Worm (Caenorhabditis elegans): ENCODE data around the gene cdh-1.

Gene cdh-1

DNA sequence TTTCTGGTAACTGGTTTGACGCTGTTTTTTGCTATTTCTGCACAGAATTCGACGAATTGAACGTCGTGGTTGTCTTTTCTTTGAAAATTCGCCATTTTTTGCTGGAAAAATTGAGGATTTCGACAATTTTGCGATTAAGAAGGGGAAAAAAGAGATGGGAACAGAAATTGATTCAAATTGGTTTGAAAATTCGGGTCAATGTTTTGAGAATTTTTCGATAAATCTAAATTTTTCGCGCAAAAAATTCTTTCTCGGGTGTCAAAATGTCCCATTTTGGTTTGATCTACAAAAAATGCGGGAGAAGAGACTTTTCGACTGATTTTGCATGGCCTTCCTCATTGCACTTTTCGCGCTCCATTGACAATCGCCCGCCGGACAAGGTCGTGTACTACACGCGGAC, 54.8 kb downstream of the cdh-1 start, which contains the start of gene H05C05.2:
Gene H05C05.2 (minus strand): TSS at position 101 of the 400 bp plus-strand sequence.
- TF ChIP-seq ceh-8 (GFP tag; optimal IDR thresholded peaks at IDR 0.05) (no peak), ama-1 (optimal IDR thresholded peaks at IDR 0.05) (no peak), C34B4.2 (tag; optimal IDR thresholded peaks at IDR 0.05) (no peak), efl-3 (GFP tag; optimal IDR thresholded peaks at IDR 0.05) (no peak), pqm-1 (tag; optimal IDR thresholded peaks at IDR 0.05) (no peak), lin-13 (GFP tag; optimal IDR thresholded peaks at IDR 0.05) (no peak), mdl-1 (tag; optimal IDR thresholded peaks at IDR 0.05) (no peak), ceh-90 (tag; optimal IDR thresholded peaks at IDR 0.05) (no peak), nhr-11 (tag; optimal IDR thresholded peaks at IDR 0.05) (no peak), nhr-76 (tag; optimal IDR thresholded peaks at IDR 0.05) (no peak), lir-3 (tag; optimal IDR thresholded peaks at IDR 0.05; ENCODE audit: poor library complexity) (no peak), lin-14 (GFP tag; optimal IDR thresholded peaks at IDR 0.05) (no peak)

DNA sequence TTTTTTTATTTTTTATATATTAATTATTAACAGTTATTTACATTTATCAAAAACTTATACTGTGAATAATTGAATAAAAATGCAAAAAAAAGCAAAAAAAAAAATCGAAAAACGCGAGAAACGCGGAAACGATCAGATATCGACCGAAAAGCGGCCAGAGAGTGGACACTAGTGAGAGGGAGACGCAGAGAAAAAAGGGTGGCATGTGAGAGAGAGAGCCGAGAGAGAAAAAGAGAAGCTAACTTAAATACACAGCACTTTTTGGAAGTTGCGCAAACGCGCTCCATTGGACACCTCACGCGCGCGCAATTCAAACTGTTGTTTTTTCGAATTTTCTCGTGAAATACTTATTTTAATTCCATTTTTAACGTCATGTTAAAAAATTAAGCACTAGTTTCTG, 55.8 kb downstream of the cdh-1 start:
- TF ChIP-seq nhr-90 (tag; optimal IDR thresholded peaks at IDR 0.05; ENCODE audit: poor library complexity) (peak; percentile 85), efl-1 (optimal IDR thresholded peaks at IDR 0.05) (peak; percentile 83 to 95), efl-1 (GFP tag; optimal IDR thresholded peaks at IDR 0.05 in 1 of 2) (peak; percentile 93 to 99), C04F5.9 (tag; optimal IDR thresholded peaks at IDR 0.05) (peak; percentile 38), lir-3 (tag; optimal IDR thresholded peaks at IDR 0.05; ENCODE audit: poor library complexity) (no peak), egl-27 (tag; optimal IDR thresholded peaks at IDR 0.05) (peak in 1 of 2 experiments; percentile 51), efl-3 (GFP tag; optimal IDR thresholded peaks at IDR 0.05) (no peak), zip-4 (GFP tag; optimal IDR thresholded peaks at IDR 0.05) (peak; percentile 50), ztf-11 (tag; optimal IDR thresholded peaks at IDR 0.05) (peak in 1 of 2 experiments; percentile 48), ceh-82 (tag; optimal IDR thresholded peaks at IDR 0.05) (peak; percentile 52 to 83 (median 74)), lin-14 (GFP tag; optimal IDR thresholded peaks at IDR 0.05) (peak; percentile 93), pax-3 (tag; optimal IDR thresholded peaks at IDR 0.05) (peak; percentile 66), nhr-11 (tag; optimal IDR thresholded peaks at IDR 0.05) (peak; percentile 48), unc-86 (tag; optimal IDR thresholded peaks at IDR 0.05) (peak; percentile 85), nhr-20 (tag; optimal IDR thresholded peaks at IDR 0.05) (peak; percentile 89), C34B4.2 (tag; optimal IDR thresholded peaks at IDR 0.05) (no peak), nhr-85 (tag) (peak; percentile 92), sox-4 (tag; optimal IDR thresholded peaks at IDR 0.05) (peak; percentile 50), ets-5 (GFP tag; IDR thresholded peaks at IDR 0.05) (no peak), hpl-2 (GFP tag; optimal IDR thresholded peaks at IDR 0.05) (peak; percentile 5), vab-15 (tag; optimal IDR thresholded peaks at IDR 0.05) (no peak), skn-1 (tag; optimal IDR thresholded peaks at IDR 0.05) (peak; percentile 42), C16A3.4 (tag; optimal IDR thresholded peaks at IDR 0.05) (peak; percentile 81), blmp-1 (tag; optimal IDR thresholded peaks at IDR 0.05) (peak; percentile 67), fkh-10 (GFP tag; optimal IDR thresholded peaks at IDR 0.05) (peak; percentile 45), ztf-4 (tag; optimal IDR thresholded peaks at IDR 0.05) (peak; percentile 20), elt-2 (tag; optimal IDR thresholded peaks at IDR 0.05) (no peak), aly-2 (tag; optimal IDR thresholded peaks at IDR 0.05) (peak; percentile 40), unc-30 (tag; optimal IDR thresholded peaks at IDR 0.05) (no peak), unc-130 (tag; optimal IDR thresholded peaks at IDR 0.05) (peak; percentile 69), ceh-90 (tag; optimal IDR thresholded peaks at IDR 0.05) (peak; percentile 3), sptf-1 (tag; optimal IDR thresholded peaks at IDR 0.05) (no peak), rnt-1 (tag; optimal IDR thresholded peaks at IDR 0.05) (peak; percentile 90), irx-1 (tag; optimal IDR thresholded peaks at IDR 0.05) (peak; percentile 80), ceh-63 (GFP tag; optimal IDR thresholded peaks at IDR 0.05) (no peak), fkh-4 (tag; optimal IDR thresholded peaks at IDR 0.05; ENCODE audit: borderline replicate concordance) (peak; percentile 2), F16B12.6 (tag; optimal IDR thresholded peaks at IDR 0.05) (peak; percentile 58), dsc-1 (tag; optimal IDR thresholded peaks at IDR 0.05) (peak; percentile 81), nhr-47 (tag; optimal IDR thresholded peaks at IDR 0.05) (peak; percentile 92), lin-15B (tag; optimal IDR thresholded peaks at IDR 0.05) (peak; percentile 77), pqm-1 (tag; optimal IDR thresholded peaks at IDR 0.05) (no peak), lsy-2 (tag; optimal IDR thresholded peaks at IDR 0.05) (peak; percentile 84 to 90), nhr-71 (tag; optimal IDR thresholded peaks at IDR 0.05) (peak; percentile 95), aha-1 (tag; optimal IDR thresholded peaks at IDR 0.05) (no peak), fos-1 (tag; optimal IDR thresholded peaks at IDR 0.05) (peak; percentile 65), nhr-19 (GFP tag; conservative IDR thresholded peaks at IDR 0.05) (peak; percentile 91)
